Fruit fly (Drosophila melanogaster): ENCODE measurements around the gene Hsc20.

- TF ChIP-seq CG7045 (GFP tag; optimal IDR thresholded peaks at IDR 0.05) (no peak), kay (GFP tag; ENCODE audit: borderline replicate concordance) (no peak)
Observed at dm6 chr3L:16189925-16190231, 43.0 kb upstream of the Hsc20 start.
